Fruit fly (Drosophila melanogaster) ovary, adult (tissue): ENCODE results near the gene PIG-S.

ENCODE experiments used
- CG17801 ChIP-seq: fragments of 200-800 bp; optimal IDR thresholded peaks from 2 replicates; lab custom pipeline; 2019; ENCODE audit warnings: missing biosample characterization, mild to moderate bottlenecking, missing genetic modification characterization, moderate library complexity; ENCODE audit not compliant: partially characterized antibody

The PIG-S gene

DNA sequence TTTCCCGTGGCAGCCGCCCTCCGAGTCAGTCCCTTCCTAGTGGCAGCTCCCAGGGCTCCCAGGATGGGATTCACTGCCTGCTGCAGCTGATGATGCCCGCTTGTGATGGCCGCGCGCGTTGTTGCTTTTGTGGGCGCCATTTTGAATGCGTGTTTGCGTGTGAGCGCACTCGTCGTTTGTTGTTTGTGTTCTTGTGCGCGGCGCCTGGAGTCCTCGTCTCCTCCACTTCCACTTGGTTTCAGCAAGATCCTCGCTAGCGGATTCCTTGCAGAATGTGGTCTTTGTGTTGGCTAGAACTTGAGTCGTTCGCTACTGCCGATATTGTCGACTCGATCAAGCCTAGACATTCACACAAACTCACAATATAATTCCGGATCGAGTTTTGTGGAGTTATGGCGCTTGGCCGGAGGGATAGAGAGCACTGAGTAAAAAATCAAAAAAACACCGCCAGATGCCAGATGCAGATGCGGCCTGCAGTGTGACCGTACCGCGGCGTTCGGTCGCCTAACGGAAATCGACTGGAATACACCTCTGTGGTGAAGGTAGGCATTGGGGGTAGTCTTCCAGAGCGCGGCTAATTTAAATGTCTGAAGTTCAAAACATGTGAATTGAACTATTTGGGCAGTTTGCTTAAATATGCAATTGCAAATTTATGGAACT lies 47.1 kb downstream of the PIG-S start, which contains the start of gene CycB3:
Gene CycB3, minus strand, starts transcription at position 428 of the 660 bp plus-strand sequence.
- peak; percentile 14 for TF ChIP-seq CG17801 (GFP tag; lab: Kevin White, UChicago)

DNA sequence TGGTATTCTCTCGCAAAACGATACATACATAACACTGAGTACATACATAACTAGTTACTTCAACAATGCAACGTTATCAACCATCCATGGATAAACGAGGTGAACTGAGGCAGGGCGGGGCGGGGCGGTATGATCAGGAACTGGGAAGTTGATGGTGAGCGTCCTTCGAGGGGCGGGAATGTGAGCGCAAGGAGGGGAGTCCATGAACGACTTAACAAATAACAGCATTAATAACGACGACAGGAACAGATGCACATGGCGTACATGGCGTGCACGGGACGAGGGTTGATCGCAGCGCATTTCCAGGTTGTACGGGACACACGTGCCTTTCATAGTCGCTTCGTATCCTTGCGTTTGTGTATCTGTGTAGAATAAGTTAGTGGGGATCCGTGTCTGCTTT lies 49.7 kb downstream of the PIG-S start:
- no peak for TF ChIP-seq CG17801 (GFP tag; lab: Kevin White, UChicago)

DNA sequence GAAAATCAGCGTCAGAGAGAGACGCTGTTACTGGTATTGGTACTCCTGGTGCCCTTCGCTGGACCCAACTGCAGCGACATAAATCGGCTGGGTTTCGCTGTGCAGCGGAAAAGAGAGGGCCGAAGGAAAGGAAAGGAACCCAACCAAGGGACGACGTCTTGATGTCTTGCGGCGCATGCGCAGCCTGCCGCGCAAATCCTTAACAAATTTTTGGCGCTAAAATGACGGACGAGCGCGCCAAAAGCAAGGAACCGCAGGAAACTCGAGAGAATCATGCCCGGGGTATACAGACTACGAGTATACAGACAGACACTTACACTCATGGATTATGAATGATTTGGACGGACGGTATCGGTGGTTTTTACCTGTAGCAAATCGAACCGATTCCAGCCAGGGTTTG lies 50.7 kb downstream of the PIG-S start:
- no peak for TF ChIP-seq CG17801 (GFP tag; lab: Kevin White, UChicago)

DNA sequence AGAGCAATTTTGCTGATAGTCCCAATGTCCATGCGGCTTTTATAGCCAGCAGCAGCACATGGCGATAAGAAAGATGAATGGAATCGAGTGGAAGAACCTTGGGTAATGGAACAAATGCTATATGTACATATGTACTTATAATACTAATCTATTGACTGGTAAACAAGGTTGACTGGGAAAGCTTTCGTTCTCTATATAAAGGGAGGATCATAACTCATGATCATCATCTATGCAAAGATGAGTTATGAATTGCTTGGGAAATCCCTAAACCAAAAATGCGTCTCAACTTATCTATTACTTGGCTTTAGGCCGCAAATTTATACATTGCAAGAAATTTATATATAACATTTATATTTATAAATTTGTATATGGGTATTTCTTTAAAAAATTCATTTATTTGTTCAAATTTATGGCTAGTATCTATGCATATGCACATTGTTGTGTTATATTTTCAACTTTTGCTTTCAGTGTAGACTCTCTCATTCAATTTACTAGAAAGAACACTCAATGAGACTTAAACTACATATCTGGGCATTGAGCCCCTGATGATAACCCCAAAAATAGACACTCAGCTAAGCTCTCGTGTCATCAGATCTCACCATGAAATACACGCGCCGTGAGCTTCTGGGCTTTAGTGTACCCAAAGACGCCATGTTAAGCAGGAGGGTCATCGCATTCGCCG lies 52.8 kb downstream of the PIG-S start, which contains the start of the genes Srg1 and Elal:
Gene Srg1, minus strand, starts transcription at position 14 of the 682 bp plus-strand sequence.
Gene Elal, plus strand, starts transcription at position 632 of the 682 bp plus-strand sequence.
- TF ChIP-seq CG17801 (GFP tag; lab: Kevin White, UChicago) = no peak

DNA sequence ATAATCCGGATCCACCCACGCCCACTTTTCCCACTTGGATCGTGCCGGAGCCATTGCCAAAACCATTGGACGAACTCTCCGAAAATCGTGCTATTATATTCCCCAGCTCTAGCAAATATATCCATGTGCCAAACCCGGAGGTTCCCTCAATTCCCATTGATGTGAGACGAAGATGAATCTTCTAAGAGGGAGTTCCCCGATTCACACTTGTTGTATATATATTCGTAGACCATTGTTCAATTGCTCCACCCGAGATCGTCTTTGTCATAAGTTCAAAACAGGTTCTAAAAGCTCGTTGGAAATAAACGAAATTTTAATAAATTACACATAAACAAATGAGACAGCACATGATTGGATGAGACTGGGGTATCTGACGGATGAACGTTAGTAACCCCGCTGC lies 53.8 kb downstream of the PIG-S start:
- no peak for TF ChIP-seq CG17801 (GFP tag; lab: Kevin White, UChicago)
